Fruit fly (Drosophila melanogaster) whole organism, embryonic: Measurements from ENCODE around the gene COX7AL2.
A peak's percentile ranks its signal among the peaks of the same experiment; 100 is the strongest.

Experiments
- Aef1 ChIP-seq: fragments of 200-800 bp; sonication (Bioruptor generic); IDR thresholded peaks from 3 replicates; pipeline ENCODE4 v1.3.6; 2022; ENCODE audit warnings: missing biosample characterization, missing genetic modification characterization
- B-H1 ChIP-seq: fragments of 200-800 bp; sonication (Bioruptor generic); IDR thresholded peaks from 3 replicates; pipeline ENCODE4 v1.3.6; 2022; ENCODE audit warnings: missing biosample characterization, missing genetic modification characterization
- CG10431 ChIP-seq: fragments of 200-800 bp; sonication (Bioruptor generic); optimal IDR thresholded peaks from 3 replicates; lab custom pipeline; 2018; ENCODE audit warnings: missing biosample characterization, mild to moderate bottlenecking, missing genetic modification characterization
- CG11456 ChIP-seq: fragments of 200-800 bp; sonication (Bioruptor generic); IDR thresholded peaks from 3 replicates; pipeline ENCODE4 v1.3.6; 2022; ENCODE audit warnings: missing biosample characterization, missing genetic modification characterization
- CG12104 ChIP-seq: fragments of 200-800 bp; sonication (Bioruptor generic); optimal IDR thresholded peaks from 3 replicates; lab custom pipeline; 2016; ENCODE audit warnings: missing biosample characterization, missing genetic modification characterization
- CG13894 ChIP-seq: fragments of 200-800 bp; sonication (Bioruptor generic); optimal IDR thresholded peaks from 3 replicates; lab custom pipeline; 2018; ENCODE audit warnings: missing biosample characterization, mild to moderate bottlenecking, missing genetic modification characterization, moderate library complexity
- CG14441 ChIP-seq: fragments of 200-800 bp; sonication (Bioruptor generic); IDR thresholded peaks from 2 replicates; pipeline ENCODE4 v1.3.6; 2022; ENCODE audit warnings: missing biosample characterization, missing genetic modification characterization
- CG1602 ChIP-seq: fragments of 200-800 bp; sonication (Bioruptor generic); optimal IDR thresholded peaks from 3 replicates; lab custom pipeline; 2016; ENCODE audit warnings: missing biosample characterization, missing genetic modification characterization
- CG16779 ChIP-seq: fragments of 200-800 bp; sonication (Bioruptor generic); IDR thresholded peaks from 2 replicates; pipeline ENCODE4 v1.3.6; 2022; ENCODE audit warnings: missing biosample characterization, missing genetic modification characterization
- CG17802 ChIP-seq: fragments of 200-800 bp; sonication (Bioruptor generic); optimal IDR thresholded peaks from 2 replicates; lab custom pipeline; 2018; ENCODE audit warnings: missing biosample characterization, mild to moderate bottlenecking, missing genetic modification characterization, moderate library complexity
- CG1832 ChIP-seq: fragments of 200-800 bp; sonication (Bioruptor generic); optimal IDR thresholded peaks from 2 replicates; lab custom pipeline; 2017; ENCODE audit warnings: missing biosample characterization, mild to moderate bottlenecking, missing genetic modification characterization, inconsistent platforms
- CG2116 ChIP-seq: fragments of 200-800 bp; sonication (Bioruptor generic); optimal IDR thresholded peaks from 3 replicates; lab custom pipeline; 2018; ENCODE audit warnings: missing biosample characterization, mild to moderate bottlenecking, missing genetic modification characterization
- CG2120 ChIP-seq: fragments of 200-800 bp; sonication (Bioruptor generic); optimal IDR thresholded peaks from 3 replicates; lab custom pipeline; 2016; ENCODE audit warnings: missing biosample characterization, missing genetic modification characterization
- CG2875 ChIP-seq: fragments of 200-800 bp; sonication (Bioruptor generic); optimal IDR thresholded peaks from 2 replicates; lab custom pipeline; 2017; ENCODE audit warnings: missing biosample characterization, mild to moderate bottlenecking, missing genetic modification characterization, missing genetic modification reagents
- CG3163 ChIP-seq: fragments of 200-800 bp; sonication (Bioruptor generic); optimal IDR thresholded peaks from 3 replicates; lab custom pipeline; 2016; ENCODE audit warnings: missing biosample characterization, missing genetic modification characterization
- CG3281 ChIP-seq: fragments of 200-800 bp; sonication (Bioruptor generic); optimal IDR thresholded peaks from 3 replicates; lab custom pipeline; 2017; ENCODE audit warnings: missing biosample characterization, mild to moderate bottlenecking, missing genetic modification characterization
- CG4617 ChIP-seq: fragments of 200-800 bp; sonication (Bioruptor generic); optimal IDR thresholded peaks from 3 replicates; lab custom pipeline; 2016; ENCODE audit warnings: missing biosample characterization, missing genetic modification characterization, borderline replicate concordance
- CG5180 ChIP-seq: fragments of 200-800 bp; sonication (Bioruptor generic); optimal IDR thresholded peaks from 3 replicates; lab custom pipeline; 2017; ENCODE audit warnings: missing biosample characterization, missing genetic modification characterization, mild to moderate bottlenecking, moderate library complexity, missing genetic modification reagents
- CG8924 ChIP-seq: fragments of 200-800 bp; optimal IDR thresholded peaks from 3 replicates; lab custom pipeline; 2019; ENCODE audit warnings: missing biosample characterization, mild to moderate bottlenecking, missing genetic modification characterization, moderate library complexity
- CG8944 ChIP-seq: fragments of 200-800 bp; sonication (Bioruptor generic); optimal IDR thresholded peaks from 3 replicates; lab custom pipeline; 2016; ENCODE audit warnings: missing biosample characterization, missing genetic modification characterization
- CG9727 ChIP-seq: fragments of 200-800 bp; sonication (Bioruptor generic); optimal IDR thresholded peaks from 3 replicates; lab custom pipeline; 2017; ENCODE audit warnings: missing biosample characterization, mild to moderate bottlenecking, missing genetic modification characterization
- CG9932 ChIP-seq: fragments of 200-800 bp; sonication (Bioruptor generic); IDR thresholded peaks from 2 replicates; pipeline ENCODE4 v1.3.6; 2022; ENCODE audit warnings: missing biosample characterization, missing genetic modification characterization
- CHES-1-like ChIP-seq: fragments of 200-800 bp; sonication (Bioruptor generic); optimal IDR thresholded peaks from 2 replicates; lab custom pipeline; 2016; ENCODE audit warnings: missing biosample characterization, missing genetic modification characterization
- Dll ChIP-seq: fragments of 200-800 bp; sonication (Bioruptor generic); IDR thresholded peaks from 4 replicates; pipeline ENCODE4 v1.3.6; 2022; ENCODE audit warnings: missing biosample characterization, missing genetic modification characterization; ENCODE audit not compliant: partially characterized antibody
- E2f2 ChIP-seq: fragments of 200-800 bp; sonication (Bioruptor generic); IDR thresholded peaks from 2 replicates; pipeline ENCODE4 v1.3.6; 2022; ENCODE audit warnings: missing biosample characterization, missing genetic modification characterization
- ERR ChIP-seq: fragments of 200-800 bp; sonication (Bioruptor generic); optimal IDR thresholded peaks from 2 replicates; lab custom pipeline; 2016; ENCODE audit warnings: missing biosample characterization, missing genetic modification characterization
- GATAe ChIP-seq: fragments of 200-800 bp; sonication (Bioruptor generic); conservative IDR thresholded peaks from 2 replicates; pipeline ENCODE4 v1.3.6; 2022; ENCODE audit warnings: missing biosample characterization, missing genetic modification characterization
- Hr51 ChIP-seq, 2 experiments: fragments of 200-800 bp; sonication (Bioruptor generic); optimal IDR thresholded peaks; 2 replicates in 1 of 2; 3 replicates in 1 of 2; lab custom pipeline; 2016 to 2018; ENCODE audit warnings: missing biosample characterization in 2 of 2, missing genetic modification characterization in 2 of 2, mild to moderate bottlenecking in 1 of 2, moderate library complexity in 1 of 2
- Lim3 ChIP-seq: fragments of 200-800 bp; sonication (Bioruptor generic); IDR thresholded peaks from 2 replicates; pipeline ENCODE4 v1.3.6; 2022; ENCODE audit warnings: missing biosample characterization, missing genetic modification characterization
- NFAT ChIP-seq: fragments of 200-800 bp; sonication (Bioruptor generic); IDR thresholded peaks from 2 replicates; pipeline ENCODE4 v1.3.6; 2022; ENCODE audit warnings: missing biosample characterization, missing genetic modification characterization
- Usf ChIP-seq: fragments of 200-800 bp; sonication (Bioruptor generic); optimal IDR thresholded peaks from 2 replicates; lab custom pipeline; 2017; ENCODE audit warnings: missing genotype, missing biosample characterization, missing genetic modification characterization
- ab ChIP-seq: fragments of 200-800 bp; sonication (Bioruptor generic); optimal IDR thresholded peaks from 2 replicates; lab custom pipeline; 2016; ENCODE audit warnings: missing biosample characterization, missing genetic modification characterization
- amos ChIP-seq: fragments of 200-800 bp; sonication (Bioruptor generic); IDR thresholded peaks from 2 replicates; pipeline ENCODE4 v1.3.6; 2022; ENCODE audit warnings: missing biosample characterization, missing genetic modification characterization; ENCODE audit not compliant: partially characterized antibody
- ap ChIP-seq: fragments of 200-800 bp; sonication (Bioruptor generic); IDR thresholded peaks from 2 replicates; pipeline ENCODE4 v1.3.6; 2022; ENCODE audit warnings: missing biosample characterization, missing genetic modification characterization
- ato ChIP-seq: fragments of 200-800 bp; sonication (Bioruptor generic); IDR thresholded peaks from 2 replicates; pipeline ENCODE4 v1.3.6; 2022; ENCODE audit warnings: missing biosample characterization, missing genetic modification characterization; ENCODE audit not compliant: partially characterized antibody
- az2 ChIP-seq: fragments of 200-800 bp; sonication (Bioruptor generic); optimal IDR thresholded peaks from 3 replicates; lab custom pipeline; 2016; ENCODE audit warnings: missing biosample characterization, missing genetic modification characterization
- chinmo ChIP-seq: fragments of 200-800 bp; sonication (Bioruptor generic); IDR thresholded peaks from 4 replicates; pipeline ENCODE4 v1.3.6; 2022; ENCODE audit warnings: missing biosample characterization, missing genetic modification characterization; ENCODE audit not compliant: partially characterized antibody
- dysf ChIP-seq: fragments of 200-800 bp; sonication (Bioruptor generic); IDR thresholded peaks from 3 replicates; pipeline ENCODE4 v1.3.6; 2022; ENCODE audit warnings: missing biosample characterization, missing genetic modification characterization
- kni ChIP-seq: fragments of 200-800 bp; sonication (Bioruptor generic); optimal IDR thresholded peaks from 3 replicates; lab custom pipeline; 2017; ENCODE audit warnings: mild to moderate bottlenecking, missing biosample characterization, missing genetic modification reagents, missing genetic modification characterization
- lola ChIP-seq, 3 experiments: fragments of >200 bp in 2 of 3; fragments of 200-800 bp in 1 of 3; sonication (Bioruptor generic) in 1 of 3; optimal IDR thresholded peaks; 2 replicates each; lab custom pipeline; 2017 to 2019; ENCODE audit warnings: missing biosample characterization in 3 of 3, missing genetic modification characterization in 3 of 3, mild to moderate bottlenecking in 1 of 3, moderate library complexity in 1 of 3
- nerfin-2 ChIP-seq: fragments of 200-800 bp; sonication (Bioruptor generic); IDR thresholded peaks from 2 replicates; pipeline ENCODE4 v1.3.6; 2022; ENCODE audit warnings: missing biosample characterization, missing genetic modification characterization; ENCODE audit not compliant: partially characterized antibody
- oc ChIP-seq: fragments of 200-800 bp; sonication (Bioruptor generic); optimal IDR thresholded peaks from 2 replicates; lab custom pipeline; 2018; ENCODE audit warnings: missing biosample characterization, mild to moderate bottlenecking, missing genetic modification characterization, moderate library complexity
- psq ChIP-seq: fragments of 200-800 bp; sonication (Bioruptor generic); optimal IDR thresholded peaks from 2 replicates; lab custom pipeline; 2017; ENCODE audit warnings: missing biosample characterization, missing genetic modification characterization
- pzg ChIP-seq: fragments of 200-800 bp; sonication (Bioruptor generic); optimal IDR thresholded peaks from 3 replicates; lab custom pipeline; 2018; ENCODE audit warnings: missing biosample characterization, mild to moderate bottlenecking, missing genetic modification characterization, moderate library complexity
- sc ChIP-seq, 3 experiments: fragments of >200 bp in 2 of 3; fragments of 200-800 bp in 1 of 3; sonication (Bioruptor generic) in 1 of 3; optimal IDR thresholded peaks; 2 replicates in 2 of 3; 3 replicates in 1 of 3; lab custom pipeline; 2017; ENCODE audit warnings: mild to moderate bottlenecking in 1 of 3, missing biosample characterization in 1 of 3, missing genetic modification characterization in 1 of 3, missing genetic modification reagents in 1 of 3
- shn ChIP-seq: fragments of 200-800 bp; sonication (Bioruptor generic); optimal IDR thresholded peaks from 3 replicates; lab custom pipeline; 2016; ENCODE audit warnings: missing biosample characterization, missing genetic modification characterization
- sisA ChIP-seq: fragments of 200-800 bp; sonication (Bioruptor generic); IDR thresholded peaks from 2 replicates; pipeline ENCODE4 v1.3.6; 2022; ENCODE audit warnings: missing biosample characterization, missing genetic modification characterization
- stc ChIP-seq: fragments of 200-800 bp; sonication (Bioruptor generic); IDR thresholded peaks from 2 replicates; pipeline ENCODE4 v1.3.6; 2022; ENCODE audit warnings: missing biosample characterization, missing genetic modification characterization
- tll ChIP-seq, 2 experiments: fragments of 200-800 bp in 1 of 2; fragments of >200 bp in 1 of 2; sonication (Bioruptor generic) in 1 of 2; optimal IDR thresholded peaks; 2 replicates each; lab custom pipeline; 2017 to 2019; ENCODE audit warnings: missing biosample characterization in 2 of 2, missing genetic modification characterization in 2 of 2, mild to moderate bottlenecking in 1 of 2, moderate library complexity in 1 of 2

The COX7AL2 gene

dm6 chr2L:2227316-2227715 is 29.6 kb upstream of the COX7AL2 start (continued):
- TF ChIP-seq ato (GFP tag; lab: Robert Waterston, UW) (no peak), CG9932 (GFP tag; lab: Robert Waterston, UW) (no peak), CG11456 (GFP tag; lab: Robert Waterston, UW) (peak; percentile 57; the same call in 1 of the 3 replicates), Dll (GFP tag; lab: Robert Waterston, UW) (no peak), dysf (GFP tag; lab: Robert Waterston, UW) (peak; percentile 69), shn (peak; percentile 34), tll (GFP tag; optimal IDR thresholded peaks at IDR 0.05; lab: Kevin White, UChicago) (no peak), Hr51 (GFP tag; optimal IDR thresholded peaks at IDR 0.05; lab: Kevin White, UChicago) (peak in 1 of 2 experiments; percentile 14), sc (optimal IDR thresholded peaks at IDR 0.05; lab: Kevin White, UChicago) (no peak), sc (GFP tag; optimal IDR thresholded peaks at IDR 0.05; lab: Kevin White, UChicago) (no peak), CG2120 (GFP tag; lab: Kevin White, UChicago) (peak; percentile 45), pzg (GFP tag; lab: Kevin White, UChicago) (no peak), kni (no peak), CG3281 (peak; percentile 13), az2 (GFP tag; lab: Kevin White, UChicago) (peak; percentile 33), CG13894 (tag; lab: Kevin White, UChicago) (no peak), nerfin-2 (GFP tag; lab: Robert Waterston, UW) (no peak; the same call in 1 of the 2 replicates), ap (peak; percentile 54), sisA (GFP tag; lab: Robert Waterston, UW) (peak; percentile 59; the same call in 1 of the 2 replicates), CG1602 (no peak), CG8924 (tag; lab: Kevin White, UChicago) (peak; percentile 14), GATAe (GFP tag; lab: Robert Waterston, UW) (0 out of 2 replicates have a peak, but pooled peaks have one; percentile 16), amos (GFP tag; lab: Robert Waterston, UW) (no peak), CG3163 (GFP tag; lab: Kevin White, UChicago) (no peak), CG14441 (peak; percentile 65), Usf (GFP tag; lab: Kevin White, UChicago) (no peak), CG17802 (tag; lab: Kevin White, UChicago) (no peak), stc (GFP tag; lab: Robert Waterston, UW) (peak; percentile 72; the same call in 1 of the 2 replicates), Aef1 (GFP tag; lab: Robert Waterston, UW) (peak; percentile 36; the same call in 2 of the 3 replicates), CG8944 (peak; percentile 34), CG9727 (GFP tag; lab: Kevin White, UChicago) (no peak), NFAT (GFP tag; lab: Robert Waterston, UW) (no peak), psq (GFP tag; lab: Kevin White, UChicago) (no peak), CG2116 (GFP tag; lab: Kevin White, UChicago) (peak; percentile 21), CG4617 (GFP tag; lab: Kevin White, UChicago) (no peak), oc (tag; lab: Kevin White, UChicago) (no peak), chinmo (GFP tag; lab: Robert Waterston, UW) (0 out of 4 replicates have a peak, but pooled peaks have one; percentile 45), lola (GFP tag; optimal IDR thresholded peaks at IDR 0.05; lab: Kevin White, UChicago) (no peak), CG12104 (GFP tag; lab: Kevin White, UChicago) (peak; percentile 14), B-H1 (peak; percentile 35; the same call in 1 of the 3 replicates), CG5180 (peak; percentile 41), CG16779 (GFP tag; lab: Robert Waterston, UW) (no peak), CG2875 (peak; percentile 54), ab (GFP tag; lab: Kevin White, UChicago) (no peak), Lim3 (GFP tag; lab: Robert Waterston, UW) (peak; percentile 18; the same call in 1 of the 2 replicates), CG10431 (no peak), CHES-1-like (GFP tag; lab: Kevin White, UChicago) (peak; percentile 17), ERR (GFP tag; lab: Kevin White, UChicago) (no peak), CG1832 (no peak), E2f2 (GFP tag; lab: Robert Waterston, UW) (no peak)
